Fruit fly (Drosophila melanogaster) whole organism, embryonic: ENCODE results near the gene ATPsynB.

Experiments used
- BEAF-32 ChIP-seq: fragments of 200-800 bp; sonication (Bioruptor generic); optimal IDR thresholded peaks from 3 replicates; lab custom pipeline; 2017; ENCODE audit warnings: missing biosample characterization, missing genetic modification characterization, mild to moderate bottlenecking, moderate library complexity, missing genetic modification reagents
- Bgb ChIP-seq: fragments of 200-800 bp; sonication (Bioruptor generic); IDR thresholded peaks from 2 replicates; pipeline ENCODE4 v1.3.6; 2022; ENCODE audit warnings: missing biosample characterization, missing genetic modification characterization; ENCODE audit not compliant: partially characterized antibody
- CG10147 ChIP-seq: fragments of 200-800 bp; sonication (Bioruptor generic); optimal IDR thresholded peaks from 2 replicates; lab custom pipeline; 2019; ENCODE audit warnings: missing biosample characterization, mild to moderate bottlenecking, missing genetic modification characterization, moderate library complexity
- CG12659 ChIP-seq: fragments of 200-800 bp; sonication (Bioruptor generic); optimal IDR thresholded peaks from 3 replicates; lab custom pipeline; 2017; ENCODE audit warnings: mild to moderate bottlenecking, missing biosample characterization, missing genetic modification reagents, missing genetic modification characterization
- CG13296 ChIP-seq: fragments of 200-800 bp; sonication (Bioruptor generic); optimal IDR thresholded peaks from 3 replicates; lab custom pipeline; 2018; ENCODE audit warnings: missing biosample characterization, mild to moderate bottlenecking, missing genetic modification characterization
- CG14710 ChIP-seq: fragments of 200-800 bp; sonication (Bioruptor generic); optimal IDR thresholded peaks from 3 replicates; lab custom pipeline; 2019; ENCODE audit warnings: missing biosample characterization, mild to moderate bottlenecking, missing genetic modification characterization, moderate library complexity
- CG15601 ChIP-seq: fragments of 200-800 bp; sonication (Bioruptor generic); optimal IDR thresholded peaks from 3 replicates; lab custom pipeline; 2019; ENCODE audit warnings: missing biosample characterization, mild to moderate bottlenecking, missing genetic modification characterization, moderate library complexity
- CG1602 ChIP-seq: fragments of 200-800 bp; sonication (Bioruptor generic); optimal IDR thresholded peaks from 3 replicates; lab custom pipeline; 2016; ENCODE audit warnings: missing biosample characterization, missing genetic modification characterization
- CG17829 ChIP-seq: fragments of 200-800 bp; optimal IDR thresholded peaks from 2 replicates; lab custom pipeline; 2019; ENCODE audit warnings: missing biosample characterization, mild to moderate bottlenecking, missing genetic modification characterization, moderate library complexity
- CG2129 ChIP-seq: fragments of 200-800 bp; sonication (Bioruptor generic); IDR thresholded peaks from 2 replicates; pipeline ENCODE4 v1.3.6; 2022; ENCODE audit warnings: missing biosample characterization, missing genetic modification characterization; ENCODE audit not compliant: partially characterized antibody
- CG2712 ChIP-seq: fragments of 200-800 bp; optimal IDR thresholded peaks from 3 replicates; lab custom pipeline; 2019; ENCODE audit warnings: missing biosample characterization, mild to moderate bottlenecking, missing genetic modification characterization, moderate library complexity
- CG30431 ChIP-seq: fragments of 200-800 bp; sonication (Bioruptor generic); optimal IDR thresholded peaks from 2 replicates; lab custom pipeline; 2017; ENCODE audit warnings: missing biosample characterization, missing genetic modification characterization
- CG34422 ChIP-seq: fragments of 200-800 bp; sonication (Bioruptor generic); IDR thresholded peaks from 3 replicates; pipeline ENCODE4 v1.3.6; 2022; ENCODE audit warnings: missing biosample characterization, missing genetic modification characterization
- CG4404 ChIP-seq: fragments of 200-800 bp; sonication (Bioruptor generic); IDR thresholded peaks from 2 replicates; pipeline ENCODE4 v1.3.6; 2022; ENCODE audit warnings: missing biosample characterization, missing genetic modification characterization
- CG7963 ChIP-seq: fragments of 200-800 bp; sonication (Bioruptor generic); IDR thresholded peaks from 3 replicates; pipeline ENCODE4 v1.3.6; 2022; ENCODE audit warnings: missing biosample characterization, missing genetic modification characterization; ENCODE audit not compliant: partially characterized antibody
- CG8089 ChIP-seq: fragments of 200-800 bp; sonication (Bioruptor generic); optimal IDR thresholded peaks from 3 replicates; lab custom pipeline; 2016; ENCODE audit warnings: missing biosample characterization, missing genetic modification characterization
- Dbx ChIP-seq: fragments of 200-800 bp; sonication (Bioruptor generic); IDR thresholded peaks from 3 replicates; pipeline ENCODE4 v1.3.6; 2022; ENCODE audit warnings: missing biosample characterization, missing genetic modification characterization
- Elba2 ChIP-seq: fragments of 200-800 bp; sonication (Bioruptor generic); optimal IDR thresholded peaks from 3 replicates; lab custom pipeline; 2016; ENCODE audit warnings: missing biosample characterization, missing genetic modification characterization
- Ets97D ChIP-seq: fragments of 200-800 bp; sonication (Bioruptor generic); optimal IDR thresholded peaks from 3 replicates; lab custom pipeline; 2016; ENCODE audit warnings: missing biosample characterization, missing genetic modification characterization
- Nf-YA ChIP-seq: fragments of 200-800 bp; sonication (Bioruptor generic); IDR thresholded peaks from 2 replicates; pipeline ENCODE4 v1.3.6; 2022; ENCODE audit warnings: missing biosample characterization, missing genetic modification characterization
- Nf-YB ChIP-seq: fragments of 200-800 bp; sonication (Bioruptor generic); optimal IDR thresholded peaks from 3 replicates; lab custom pipeline; 2019; ENCODE audit warnings: missing biosample characterization, mild to moderate bottlenecking, missing genetic modification characterization, moderate library complexity
- Nf-YC ChIP-seq: fragments of 200-800 bp; optimal IDR thresholded peaks from 3 replicates; lab custom pipeline; 2019; ENCODE audit warnings: missing biosample characterization, mild to moderate bottlenecking, missing genetic modification characterization, moderate library complexity
- Opbp ChIP-seq: fragments of 200-800 bp; sonication (Bioruptor generic); IDR thresholded peaks from 3 replicates; pipeline ENCODE4 v1.3.6; 2022; ENCODE audit warnings: missing biosample characterization, missing genetic modification characterization; ENCODE audit not compliant: partially characterized antibody
- Scr ChIP-seq: fragments of 200-800 bp; sonication (Bioruptor generic); IDR thresholded peaks from 2 replicates; pipeline ENCODE4 v1.3.6; 2022; ENCODE audit warnings: missing biosample characterization, missing genetic modification characterization; ENCODE audit not compliant: partially characterized antibody
- Sin3A ChIP-seq: fragments of >200 bp; optimal IDR thresholded peaks from 2 replicates; lab custom pipeline; 2018
- Sry-δ ChIP-seq: fragments of 200-800 bp; sonication (Bioruptor generic); optimal IDR thresholded peaks from 2 replicates; lab custom pipeline; 2016; ENCODE audit warnings: missing biosample characterization, missing genetic modification characterization
- YL-1 ChIP-seq: fragments of 200-800 bp; sonication (Bioruptor generic); optimal IDR thresholded peaks from 3 replicates; lab custom pipeline; 2017; ENCODE audit warnings: missing biosample characterization, mild to moderate bottlenecking, missing genetic modification characterization
- ase ChIP-seq: fragments of 200-800 bp; sonication (Bioruptor generic); IDR thresholded peaks from 3 replicates; pipeline ENCODE4 v1.3.6; 2022; ENCODE audit warnings: missing biosample characterization, missing genetic modification characterization
- ato ChIP-seq: fragments of 200-800 bp; sonication (Bioruptor generic); IDR thresholded peaks from 2 replicates; pipeline ENCODE4 v1.3.6; 2022; ENCODE audit warnings: missing biosample characterization, missing genetic modification characterization; ENCODE audit not compliant: partially characterized antibody
- br ChIP-seq: fragments of >200 bp; optimal IDR thresholded peaks from 2 replicates; lab custom pipeline; 2017
- cato ChIP-seq: fragments of 200-800 bp; sonication (Bioruptor generic); optimal IDR thresholded peaks from 2 replicates; lab custom pipeline; 2016; ENCODE audit warnings: missing biosample characterization, missing genetic modification characterization, borderline replicate concordance
- cg ChIP-seq: fragments of 200-800 bp; sonication (Bioruptor generic); optimal IDR thresholded peaks from 3 replicates; lab custom pipeline; 2019; ENCODE audit warnings: missing biosample characterization, mild to moderate bottlenecking, missing genetic modification characterization, moderate library complexity
- crol ChIP-seq: fragments of 200-800 bp; sonication (Bioruptor generic); IDR thresholded peaks from 2 replicates; pipeline ENCODE4 v1.3.6; 2022; ENCODE audit warnings: missing biosample characterization, missing genetic modification characterization
- dati ChIP-seq: fragments of 200-800 bp; sonication (Bioruptor generic); IDR thresholded peaks from 2 replicates; pipeline ENCODE4 v1.3.6; 2022; ENCODE audit warnings: missing biosample characterization, missing genetic modification characterization
- gfzf ChIP-seq: fragments of 200-800 bp; sonication (Bioruptor generic); optimal IDR thresholded peaks from 2 replicates; lab custom pipeline; 2016; ENCODE audit warnings: missing biosample characterization, mild to moderate bottlenecking, missing genetic modification characterization, moderate library complexity
- hb ChIP-seq: fragments of 200-800 bp; sonication (Bioruptor generic); IDR thresholded peaks from 3 replicates; pipeline ENCODE4 v1.3.6; 2022; ENCODE audit warnings: missing biosample characterization, missing genetic modification characterization; ENCODE audit not compliant: partially characterized antibody
- hbn ChIP-seq: fragments of 200-800 bp; sonication (Bioruptor generic); IDR thresholded peaks from 2 replicates; pipeline ENCODE4 v1.3.6; 2022; ENCODE audit warnings: missing biosample characterization, missing genetic modification characterization; ENCODE audit not compliant: partially characterized antibody
- luna ChIP-seq: fragments of 200-800 bp; sonication (Bioruptor generic); optimal IDR thresholded peaks from 2 replicates; lab custom pipeline; 2016; ENCODE audit warnings: missing biosample characterization, missing genetic modification characterization
- onecut ChIP-seq: fragments of 200-800 bp; sonication (Bioruptor generic); IDR thresholded peaks from 2 replicates; pipeline ENCODE4 v1.3.6; 2022; ENCODE audit warnings: missing biosample characterization, missing genetic modification characterization
- pzg ChIP-seq: fragments of 200-800 bp; sonication (Bioruptor generic); optimal IDR thresholded peaks from 3 replicates; lab custom pipeline; 2018; ENCODE audit warnings: missing biosample characterization, mild to moderate bottlenecking, missing genetic modification characterization, moderate library complexity
- sna ChIP-seq: fragments of 200-800 bp; sonication (Bioruptor generic); IDR thresholded peaks from 2 replicates; pipeline ENCODE4 v1.3.6; 2022; ENCODE audit warnings: missing biosample characterization, missing genetic modification characterization; ENCODE audit not compliant: partially characterized antibody
- stwl ChIP-seq: fragments of 200-800 bp; sonication (Bioruptor generic); optimal IDR thresholded peaks from 3 replicates; lab custom pipeline; 2018; ENCODE audit warnings: missing biosample characterization, mild to moderate bottlenecking, missing genetic modification characterization, moderate library complexity
- tna ChIP-seq: fragments of 200-800 bp; sonication (Bioruptor generic); IDR thresholded peaks from 2 replicates; pipeline ENCODE4 v1.3.6; 2022; ENCODE audit warnings: missing biosample characterization, missing genetic modification characterization; ENCODE audit not compliant: partially characterized antibody
- trem ChIP-seq: fragments of 200-800 bp; optimal IDR thresholded peaks from 3 replicates; lab custom pipeline; 2019; ENCODE audit warnings: missing biosample characterization, mild to moderate bottlenecking, missing genetic modification characterization, moderate library complexity
- unc-4 ChIP-seq: fragments of 200-800 bp; sonication (Bioruptor generic); IDR thresholded peaks from 2 replicates; pipeline ENCODE4 v1.3.6; 2022; ENCODE audit warnings: missing biosample characterization, missing genetic modification characterization; ENCODE audit not compliant: partially characterized antibody
- vnd ChIP-seq: fragments of 200-800 bp; sonication (Bioruptor generic); IDR thresholded peaks from 3 replicates; pipeline ENCODE4 v1.3.6; 2022; ENCODE audit warnings: missing biosample characterization, missing genetic modification characterization; ENCODE audit not compliant: partially characterized antibody
- vvl ChIP-seq: fragments of 200-800 bp; sonication (Bioruptor generic); IDR thresholded peaks from 2 replicates; pipeline ENCODE4 v1.3.6; 2022; ENCODE audit warnings: missing biosample characterization, missing genetic modification characterization
- zen ChIP-seq: fragments of 200-800 bp; sonication (Bioruptor generic); optimal IDR thresholded peaks from 3 replicates; lab custom pipeline; 2018; ENCODE audit warnings: missing biosample characterization, mild to moderate bottlenecking, missing genetic modification characterization, moderate library complexity
- zfh1 ChIP-seq: fragments of 200-800 bp; sonication (Bioruptor generic); IDR thresholded peaks from 3 replicates; pipeline ENCODE4 v1.3.6; 2022; ENCODE audit warnings: missing biosample characterization, missing genetic modification characterization

The ATPsynB gene

DNA sequence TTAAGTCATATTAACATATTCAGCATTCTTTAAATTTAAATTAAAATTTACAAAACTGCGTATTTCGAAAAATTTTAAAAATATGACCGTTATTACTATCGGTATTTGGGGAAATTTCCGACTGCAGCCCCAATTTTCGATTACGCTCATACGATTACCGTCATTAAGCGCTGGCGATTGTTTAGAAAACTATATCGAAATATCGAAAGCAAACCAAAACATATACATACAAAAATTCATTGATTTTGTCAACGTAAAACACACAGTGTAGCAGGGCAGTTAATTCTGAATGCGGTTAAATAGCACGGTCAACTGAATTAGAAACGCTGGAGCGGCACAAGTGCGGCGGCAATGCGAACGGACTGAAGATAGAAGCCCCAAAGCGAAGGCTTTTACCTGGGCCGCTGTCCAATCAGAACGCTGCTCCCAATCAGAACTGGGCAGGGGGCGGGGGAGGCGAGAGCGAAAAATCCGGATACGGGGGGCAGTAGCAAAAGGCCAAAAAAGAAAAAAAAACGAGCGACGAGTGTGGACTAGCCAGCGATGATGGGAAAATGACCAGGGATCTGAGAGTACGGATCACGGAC lies 25.5 kb upstream of the ATPsynB start, which contains the start of gene CG16711 (continued):
- TF ChIP-seq Sry-δ (GFP tag; lab: Kevin White, UChicago) = peak; percentile 76
- no peak for TF ChIP-seq CG8089 (GFP tag; lab: Kevin White, UChicago)
- TF ChIP-seq Sin3A (lab: Kevin White, UChicago) = peak; percentile 9
- TF ChIP-seq CG4404 (GFP tag; lab: Robert Waterston, UW) = no peak
- 0 out of 3 replicates have a peak, but pooled peaks have one; percentile 21 for TF ChIP-seq zfh1
- TF ChIP-seq sna (GFP tag; lab: Robert Waterston, UW) = peak; percentile 90
- peak; percentile 96 for TF ChIP-seq unc-4 (GFP tag; lab: Robert Waterston, UW)
- TF ChIP-seq CG2129 = peak; percentile 65
- peak; percentile 60 for TF ChIP-seq pzg (GFP tag; lab: Kevin White, UChicago)
- no peak for TF ChIP-seq CG30431 (GFP tag; lab: Kevin White, UChicago)
- peak; percentile 92 for TF ChIP-seq Scr
- TF ChIP-seq vvl (GFP tag; lab: Robert Waterston, UW) = peak; percentile 30; the same call in 1 of the 2 replicates
- no peak for TF ChIP-seq Dbx (GFP tag; lab: Robert Waterston, UW)
- TF ChIP-seq crol = peak; percentile 79
- TF ChIP-seq ato (GFP tag; lab: Robert Waterston, UW) = peak; percentile 93
- no peak for TF ChIP-seq luna (GFP tag; lab: Kevin White, UChicago)
- peak; percentile 40 for TF ChIP-seq Elba2 (GFP tag; lab: Kevin White, UChicago)
- peak; percentile 68 for TF ChIP-seq YL-1 (GFP tag; lab: Kevin White, UChicago)
- peak; percentile 95 for TF ChIP-seq onecut (GFP tag; lab: Robert Waterston, UW)
- peak; percentile 58 for TF ChIP-seq cg (GFP tag; lab: Kevin White, UChicago)
- TF ChIP-seq CG10147 = peak; percentile 3
- no peak for TF ChIP-seq CG13296
- peak; percentile 17 for TF ChIP-seq CG17829 (tag; lab: Kevin White, UChicago)
- no peak for TF ChIP-seq CG1602 (GFP tag; lab: Kevin White, UChicago)
- TF ChIP-seq CG7963 = peak; percentile 90
- TF ChIP-seq trem (tag; lab: Kevin White, UChicago) = peak; percentile 14
- TF ChIP-seq Nf-YC (tag; lab: Kevin White, UChicago) = peak; percentile 97
- TF ChIP-seq Ets97D = peak; percentile 48
- TF ChIP-seq Nf-YB (GFP tag; lab: Kevin White, UChicago) = peak; percentile 95
- peak; percentile 96 for TF ChIP-seq tna
- peak; percentile 18 for TF ChIP-seq CG15601 (tag; lab: Kevin White, UChicago)
- peak; percentile 93 for TF ChIP-seq hb (GFP tag; lab: Robert Waterston, UW)
- TF ChIP-seq Nf-YA (GFP tag; lab: Robert Waterston, UW) = 0 out of 2 replicates have a peak, but pooled peaks have one; percentile 6
- peak; percentile 40 for TF ChIP-seq gfzf (GFP tag; lab: Kevin White, UChicago)
- TF ChIP-seq dati (GFP tag; lab: Robert Waterston, UW) = no peak
- peak; percentile 67 for TF ChIP-seq stwl (tag; lab: Kevin White, UChicago)
- TF ChIP-seq zen (tag; lab: Kevin White, UChicago) = peak; percentile 21
- TF ChIP-seq ase (GFP tag; lab: Robert Waterston, UW) = no peak
- peak; percentile 93 for TF ChIP-seq vnd
- peak; percentile 18 for TF ChIP-seq CG12659 (GFP tag; lab: Kevin White, UChicago)
- TF ChIP-seq CG34422 = 0 out of 3 replicates have a peak, but pooled peaks have one; percentile 24
- TF ChIP-seq Opbp (GFP tag; lab: Robert Waterston, UW) = peak; percentile 95
- peak; percentile 15 for TF ChIP-seq CG2712 (tag; lab: Kevin White, UChicago)
- no peak for TF ChIP-seq cato
- TF ChIP-seq CG14710 (tag; lab: Kevin White, UChicago) = peak; percentile 14
- TF ChIP-seq Bgb (GFP tag; lab: Robert Waterston, UW) = peak; percentile 95
- peak; percentile 92 for TF ChIP-seq hbn (GFP tag; lab: Robert Waterston, UW)
- no peak for TF ChIP-seq br (lab: Kevin White, UChicago)
- TF ChIP-seq BEAF-32 (GFP tag; lab: Kevin White, UChicago) = peak; percentile 87
